Fruit fly (Drosophila melanogaster): Measurements from ENCODE around the gene iav.

DNA sequence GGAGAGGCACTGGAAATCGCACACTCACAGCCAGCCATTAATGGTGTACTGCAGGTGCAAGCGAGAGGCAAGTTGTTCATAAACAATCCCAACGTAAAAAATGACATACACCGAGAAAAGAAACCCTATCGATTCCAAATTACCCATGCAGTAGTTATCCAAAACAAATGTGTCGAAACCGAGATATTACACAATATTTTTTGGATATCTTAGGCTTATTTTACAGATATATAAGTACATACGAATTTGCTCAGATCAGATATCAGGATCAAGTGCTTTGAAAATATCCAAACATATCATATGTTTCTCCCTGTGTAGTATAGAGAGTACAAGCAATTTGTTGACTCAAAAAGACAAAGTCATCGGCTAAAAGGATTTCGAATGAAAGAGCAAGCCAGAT, 36.4 kb upstream of the iav start:
- no peak for TF ChIP-seq CG8478 (optimal IDR thresholded peaks at IDR 0.05)
- no peak for TF ChIP-seq CTCF (optimal IDR thresholded peaks at IDR 0.05)
